Worm (Caenorhabditis elegans) whole organism, early embryonic: Measurements from ENCODE around the gene sre-41.

ENCODE experiments used
- B0310.2 ChIP-seq: sonication (generic microtip); optimal IDR thresholded peaks from 2 replicates; lab custom pipeline; 2016; ENCODE audit warnings: mild to moderate bottlenecking, missing genetic modification characterization, missing compliant biosample characterization
- F13C5.2 ChIP-seq: sonication (generic microtip); optimal IDR thresholded peaks from 2 replicates; lab custom pipeline; 2017; ENCODE audit warnings: mild to moderate bottlenecking, missing genetic modification characterization, inconsistent platforms, missing compliant biosample characterization
- aly-1 ChIP-seq: sonication (generic microtip); optimal IDR thresholded peaks from 2 replicates; lab custom pipeline; 2016; ENCODE audit warnings: missing genetic modification characterization, missing compliant biosample characterization
- ama-1 ChIP-seq: fragments of 150-350 bp; optimal IDR thresholded peaks from 2 replicates; lab custom pipeline; 2014
- ceh-13 ChIP-seq: fragments of 200-800 bp; sonication (Bioruptor generic); optimal IDR thresholded peaks from 2 replicates; lab custom pipeline; 2018; ENCODE audit warnings: mild to moderate bottlenecking, missing genetic modification characterization, missing compliant biosample characterization
- ets-7 ChIP-seq: sonication (generic microtip); optimal IDR thresholded peaks from 2 replicates; lab custom pipeline; 2016; ENCODE audit warnings: missing genotype, missing genetic modification characterization, missing compliant biosample characterization
- flt-1 ChIP-seq: fragments of 200-800 bp; sonication (Bioruptor generic); IDR thresholded peaks from 2 replicates; pipeline ENCODE4 v1.3.6; 2022; ENCODE audit warnings: missing genetic modification characterization, missing compliant biosample characterization
- hmbx-1 ChIP-seq: sonication (generic microtip); optimal IDR thresholded peaks from 2 replicates; lab custom pipeline; 2016; ENCODE audit warnings: mild to moderate bottlenecking, missing genetic modification characterization, missing compliant biosample characterization
- hnd-1 ChIP-seq: sonication (generic microtip); optimal IDR thresholded peaks from 2 replicates; lab custom pipeline; 2016; ENCODE audit warnings: missing genetic modification characterization, missing compliant biosample characterization
- pes-1 ChIP-seq: fragments of 200-800 bp; sonication (Bioruptor generic); IDR thresholded peaks from 2 replicates; pipeline ENCODE4 v1.3.6; 2022; ENCODE audit warnings: missing genetic modification reagents, missing genetic modification characterization, missing compliant biosample characterization
- sea-1 ChIP-seq: fragments of 200-800 bp; sonication (Bioruptor generic); conservative IDR thresholded peaks from 2 replicates; pipeline ENCODE4 v1.3.6; 2022; ENCODE audit warnings: missing genetic modification characterization, missing compliant biosample characterization
- tbx-11 ChIP-seq: fragments of 200-800 bp; sonication (Bioruptor generic); IDR thresholded peaks from 2 replicates; pipeline ENCODE4 v1.3.6; 2022; ENCODE audit warnings: missing genetic modification characterization, missing compliant biosample characterization
- tbx-37 ChIP-seq: fragments of 200-800 bp; sonication (Bioruptor generic); conservative IDR thresholded peaks from 2 replicates; pipeline ENCODE4 v1.3.6; 2022; ENCODE audit warnings: missing genetic modification reagents, missing genetic modification characterization, missing compliant biosample characterization

DNA sequence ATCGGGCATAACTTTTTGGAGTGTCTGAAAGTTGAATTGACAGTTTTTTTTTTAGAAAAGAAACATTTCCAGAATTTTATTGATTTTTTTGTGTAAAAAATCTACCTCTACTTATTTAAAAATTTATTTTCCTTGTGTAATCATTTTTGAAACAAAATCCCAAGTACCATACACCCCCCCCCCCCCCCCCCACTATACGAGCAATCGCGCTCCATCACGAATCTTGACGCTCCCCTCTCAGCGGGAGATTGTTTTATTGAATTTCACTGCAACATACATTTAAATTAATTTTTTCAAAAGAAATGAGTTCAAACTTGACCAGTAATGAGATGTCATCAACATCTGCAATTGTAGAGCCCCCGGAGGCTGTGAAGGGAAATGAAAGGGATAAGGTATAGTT is 48.4 kb upstream of the sre-41 start, which contains the start of gene sop-2:
- TF ChIP-seq B0310.2 (tag; lab: Kevin White, UChicago) (no peak), ama-1 (no peak), hnd-1 (tag; lab: Kevin White, UChicago) (no peak), F13C5.2 (tag; lab: Kevin White, UChicago) (no peak), tbx-11 (GFP tag; lab: Robert Waterston, UW) (no peak), ets-7 (no peak), aly-1 (no peak), flt-1 (GFP tag; lab: Robert Waterston, UW) (no peak), ceh-13 (GFP tag; lab: Kevin White, UChicago) (no peak), tbx-37 (GFP tag; lab: Robert Waterston, UW) (no peak), sea-1 (no peak), pes-1 (GFP tag; lab: Robert Waterston, UW) (no peak), hmbx-1 (tag; lab: Kevin White, UChicago) (no peak)
